Worm (Caenorhabditis elegans): ENCODE data around the gene srx-22.

- TF ChIP-seq unc-62 (GFP tag; optimal IDR thresholded peaks at IDR 0.05) (no peak), mxl-1 (tag; optimal IDR thresholded peaks at IDR 0.05) (no peak), nhr-179 (tag; optimal IDR thresholded peaks at IDR 0.05) (no peak), madf-3 (GFP tag; IDR thresholded peaks at IDR 0.05) (no peak), hlh-12 (tag; optimal IDR thresholded peaks at IDR 0.05) (no peak), T26A5.8 (tag; optimal IDR thresholded peaks at IDR 0.05) (no peak), efl-1 (GFP tag; optimal IDR thresholded peaks at IDR 0.05) (no peak), snpc-4 (GFP tag; optimal IDR thresholded peaks at IDR 0.05) (no peak), snpc-4 (tag; optimal IDR thresholded peaks at IDR 0.05) (no peak), lag-1 (GFP tag; IDR thresholded peaks at IDR 0.05) (no peak), ama-1 (optimal IDR thresholded peaks at IDR 0.05) (no peak), ama-1 (GFP tag; optimal IDR thresholded peaks at IDR 0.05) (no peak), sptf-2 (GFP tag; optimal IDR thresholded peaks at IDR 0.05) (no peak), ceh-100 (GFP tag; IDR thresholded peaks at IDR 0.05) (no peak)
Measured at ce11 chrV:695914-696313, 16.2 kb downstream of the srx-22 start, which contains the start of gene srj-52.
